Worm (Caenorhabditis elegans) whole organism, late embryonic: ENCODE data around the gene srj-24.

ENCODE experiments used
- C38D4.7 ChIP-seq: fragments of 200-800 bp; sonication (Bioruptor generic); optimal IDR thresholded peaks from 2 replicates; lab custom pipeline; 2018; ENCODE audit warnings: mild to moderate bottlenecking, missing genetic modification characterization, moderate library complexity, missing compliant biosample characterization
- F13H6.1 ChIP-seq: sonication (generic microtip); optimal IDR thresholded peaks from 2 replicates; lab custom pipeline; 2016; ENCODE audit warnings: missing genetic modification characterization, missing compliant biosample characterization
- K09A11.1 ChIP-seq: sonication (generic microtip); optimal IDR thresholded peaks from 2 replicates; lab custom pipeline; 2017; ENCODE audit warnings: antibody characterized with exemption, mild to moderate bottlenecking, missing genetic modification characterization, missing compliant biosample characterization; ENCODE audit not compliant: insufficient read depth
- Y22D7AL.16 ChIP-seq: sonication (generic microtip); optimal IDR thresholded peaks from 2 replicates; lab custom pipeline; 2016; ENCODE audit warnings: missing genetic modification characterization, missing compliant biosample characterization
- ceh-14 ChIP-seq: sonication (generic microtip); optimal IDR thresholded peaks from 2 replicates; lab custom pipeline; 2016; ENCODE audit warnings: missing genotype, missing genetic modification characterization, missing compliant biosample characterization
- ceh-18 ChIP-seq: sonication (generic microtip); optimal IDR thresholded peaks from 2 replicates; lab custom pipeline; 2016; ENCODE audit warnings: missing genetic modification characterization, missing compliant biosample characterization
- ceh-19 ChIP-seq: fragments of 200-800 bp; sonication (Bioruptor generic); optimal IDR thresholded peaks from 2 replicates; lab custom pipeline; 2018; ENCODE audit warnings: mild to moderate bottlenecking, missing genetic modification characterization, missing compliant biosample characterization
- ceh-2 ChIP-seq: sonication (generic microtip); optimal IDR thresholded peaks from 2 replicates; lab custom pipeline; 2016; ENCODE audit warnings: missing genotype, missing genetic modification characterization, missing compliant biosample characterization
- ceh-22 ChIP-seq: sonication (generic microtip); optimal IDR thresholded peaks from 2 replicates; lab custom pipeline; 2017; ENCODE audit warnings: missing biosample characterization, missing genetic modification characterization
- ceh-24 ChIP-seq: sonication (generic microtip); optimal IDR thresholded peaks from 2 replicates; lab custom pipeline; 2016; ENCODE audit warnings: mild to moderate bottlenecking, missing genetic modification characterization, missing compliant biosample characterization
- ceh-30 ChIP-seq: fragments of 150-350 bp; optimal IDR thresholded peaks from 2 replicates; lab custom pipeline; 2014; ENCODE audit warnings: missing biosample characterization, missing genetic modification characterization
- ceh-31 ChIP-seq: sonication (generic microtip); optimal IDR thresholded peaks from 2 replicates; lab custom pipeline; 2016; ENCODE audit warnings: missing genetic modification characterization, missing compliant biosample characterization
- ceh-48 ChIP-seq: sonication (generic microtip); optimal IDR thresholded peaks from 2 replicates; lab custom pipeline; 2016; ENCODE audit warnings: missing genetic modification characterization, inconsistent platforms, missing compliant biosample characterization
- dmd-4 ChIP-seq: sonication (generic microtip); optimal IDR thresholded peaks from 2 replicates; lab custom pipeline; 2016; ENCODE audit warnings: borderline replicate concordance, missing genetic modification characterization, missing compliant biosample characterization
- dve-1 ChIP-seq: sonication (generic microtip); optimal IDR thresholded peaks from 2 replicates; lab custom pipeline; 2017; ENCODE audit warnings: antibody characterized with exemption, mild to moderate bottlenecking, missing genetic modification characterization, missing compliant biosample characterization
- elt-2 ChIP-seq: sonication (generic microtip); optimal IDR thresholded peaks from 2 replicates; lab custom pipeline; 2016; ENCODE audit warnings: missing genetic modification reagents, missing genetic modification characterization, missing compliant biosample characterization
- elt-4 ChIP-seq: sonication (generic microtip); optimal IDR thresholded peaks from 2 replicates; lab custom pipeline; 2016; ENCODE audit warnings: missing genetic modification characterization, missing compliant biosample characterization
- fkh-10 ChIP-seq: fragments of 150-350 bp; optimal IDR thresholded peaks from 2 replicates; lab custom pipeline; 2014; ENCODE audit warnings: missing biosample characterization, missing genetic modification reagents, missing genetic modification characterization
- hlh-13 ChIP-seq: fragments of 200-800 bp; sonication (Bioruptor generic); optimal IDR thresholded peaks from 2 replicates; lab custom pipeline; 2018; ENCODE audit warnings: mild to moderate bottlenecking, missing genetic modification characterization, missing compliant biosample characterization
- hlh-30 ChIP-seq: sonication (generic microtip); optimal IDR thresholded peaks from 2 replicates; lab custom pipeline; 2017; ENCODE audit warnings: antibody characterized with exemption, missing genetic modification characterization, missing compliant biosample characterization; ENCODE audit not compliant: insufficient read depth
- lin-11 ChIP-seq: fragments of 200-800 bp; sonication (Bioruptor generic); optimal IDR thresholded peaks from 2 replicates; lab custom pipeline; 2018; ENCODE audit warnings: mild to moderate bottlenecking, missing genetic modification characterization, missing compliant biosample characterization
- mec-3 ChIP-seq: sonication (generic microtip); optimal IDR thresholded peaks from 2 replicates; lab custom pipeline; 2016; ENCODE audit warnings: borderline replicate concordance, missing genetic modification characterization, missing compliant biosample characterization
- nfya-1 ChIP-seq: sonication (generic microtip); optimal IDR thresholded peaks from 2 replicates; lab custom pipeline; 2017; ENCODE audit warnings: missing genetic modification characterization, mild to moderate bottlenecking, missing compliant biosample characterization, antibody characterized with exemption, moderate library complexity
- nhr-11 ChIP-seq: fragments of 150-350 bp; optimal IDR thresholded peaks from 2 replicates; lab custom pipeline; 2014; ENCODE audit warnings: missing biosample characterization, missing genetic modification characterization
- pax-1 ChIP-seq: fragments of 150-350 bp; optimal IDR thresholded peaks from 2 replicates; lab custom pipeline; 2014; ENCODE audit warnings: missing biosample characterization, missing genetic modification characterization
- pha-2 ChIP-seq: sonication (generic microtip); optimal IDR thresholded peaks from 2 replicates; lab custom pipeline; 2017; ENCODE audit warnings: mild to moderate bottlenecking, missing genetic modification characterization, missing compliant biosample characterization
- pros-1 ChIP-seq: fragments of 150-350 bp; optimal IDR thresholded peaks from 2 replicates; lab custom pipeline; 2014; ENCODE audit warnings: missing biosample characterization, missing genetic modification reagents, missing genetic modification characterization
- syd-9 ChIP-seq: sonication (generic microtip); optimal IDR thresholded peaks from 2 replicates; lab custom pipeline; 2016; ENCODE audit warnings: mild to moderate bottlenecking, missing genetic modification characterization, moderate library complexity, missing compliant biosample characterization
- tbx-2 ChIP-seq: sonication (generic microtip); optimal IDR thresholded peaks from 2 replicates; lab custom pipeline; 2016; ENCODE audit warnings: missing genetic modification characterization, missing compliant biosample characterization
- tbx-7 ChIP-seq: sonication (generic microtip); optimal IDR thresholded peaks from 2 replicates; lab custom pipeline; 2016; ENCODE audit warnings: missing genotype, missing genetic modification characterization, missing compliant biosample characterization
- unc-42 ChIP-seq: sonication (generic microtip); optimal IDR thresholded peaks from 2 replicates; lab custom pipeline; 2016; ENCODE audit warnings: missing genotype, missing genetic modification characterization, missing compliant biosample characterization
- unc-55 ChIP-seq: sonication (generic microtip); optimal IDR thresholded peaks from 2 replicates; lab custom pipeline; 2017; ENCODE audit warnings: missing biosample characterization, missing genetic modification reagents, missing genetic modification characterization
- zip-5 ChIP-seq: sonication (generic microtip); optimal IDR thresholded peaks from 2 replicates; lab custom pipeline; 2016; ENCODE audit warnings: missing genetic modification characterization, missing compliant biosample characterization

srj-24 gene

DNA sequence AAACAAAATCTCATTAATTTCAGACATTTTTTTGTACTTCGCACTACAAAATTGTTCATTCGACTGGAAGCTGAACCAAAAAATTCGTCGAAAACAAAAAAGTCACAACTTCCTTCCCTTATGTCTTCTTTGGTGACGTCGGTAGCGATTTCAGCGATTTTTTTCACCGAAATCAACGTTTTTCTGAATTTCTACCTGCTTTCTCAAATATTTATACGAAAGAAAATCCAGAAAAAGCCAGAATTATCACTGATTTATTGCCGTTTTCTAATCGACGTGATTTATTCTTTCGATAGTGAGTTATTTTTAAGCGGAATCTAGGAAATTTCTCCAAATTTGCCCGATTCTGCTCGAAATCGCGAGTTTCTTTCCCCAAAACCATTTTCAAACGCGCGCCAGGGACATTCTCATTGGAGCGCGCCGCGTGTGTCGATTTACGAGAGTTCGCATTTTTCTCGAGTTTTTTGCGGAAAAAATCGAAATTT, 36.2 kb upstream of the srj-24 start, which contains the start of gene srbc-58:
srbc-58 (plus strand) TSS at position 121 of the 485 bp plus-strand sequence.
- TF ChIP-seq ceh-14 (tag; lab: Kevin White, UChicago): no peak
- no peak for TF ChIP-seq Y22D7AL.16
- TF ChIP-seq ceh-19 (GFP tag; lab: Kevin White, UChicago): no peak
- TF ChIP-seq zip-5: no peak
- TF ChIP-seq ceh-2 (tag; lab: Kevin White, UChicago): no peak
- no peak for TF ChIP-seq lin-11 (tag; lab: Kevin White, UChicago)
- no peak for TF ChIP-seq nhr-11 (tag; lab: Kevin White, UChicago)
- TF ChIP-seq C38D4.7 (GFP tag; lab: Kevin White, UChicago): no peak
- TF ChIP-seq tbx-7 (tag; lab: Kevin White, UChicago): no peak
- TF ChIP-seq F13H6.1 (tag; lab: Kevin White, UChicago): no peak
- TF ChIP-seq ceh-24: no peak
- TF ChIP-seq mec-3 (tag; lab: Kevin White, UChicago): no peak
- TF ChIP-seq hlh-13 (GFP tag; lab: Kevin White, UChicago): no peak
- no peak for TF ChIP-seq dve-1 (tag; lab: Kevin White, UChicago)
- TF ChIP-seq ceh-30: no peak
- TF ChIP-seq K09A11.1 (tag; lab: Kevin White, UChicago): no peak

DNA sequence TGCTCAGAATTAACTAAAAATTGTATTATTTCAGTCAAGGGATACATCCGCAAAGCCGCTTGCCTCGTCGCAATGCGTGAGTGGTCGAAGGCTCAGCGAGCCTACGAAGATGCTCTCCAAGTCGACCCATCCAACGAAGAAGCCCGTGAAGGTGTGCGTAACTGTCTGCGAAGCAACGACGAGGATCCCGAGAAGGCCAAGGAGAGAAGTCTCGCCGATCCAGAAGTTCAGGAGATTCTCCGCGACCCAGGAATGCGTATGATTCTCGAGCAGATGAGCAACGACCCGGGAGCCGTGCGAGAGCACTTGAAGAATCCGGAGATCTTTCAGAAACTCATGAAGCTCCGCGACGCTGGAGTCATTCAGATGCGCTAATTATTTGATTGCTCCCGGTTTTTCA, 35.7 kb upstream of the srj-24 start:
- no peak for TF ChIP-seq pax-1 (tag; lab: Kevin White, UChicago)
- no peak for TF ChIP-seq unc-55
- no peak for TF ChIP-seq pros-1 (tag; lab: Kevin White, UChicago)
- TF ChIP-seq syd-9 (tag; lab: Kevin White, UChicago): no peak
- TF ChIP-seq hlh-30 (tag; lab: Kevin White, UChicago): no peak

DNA sequence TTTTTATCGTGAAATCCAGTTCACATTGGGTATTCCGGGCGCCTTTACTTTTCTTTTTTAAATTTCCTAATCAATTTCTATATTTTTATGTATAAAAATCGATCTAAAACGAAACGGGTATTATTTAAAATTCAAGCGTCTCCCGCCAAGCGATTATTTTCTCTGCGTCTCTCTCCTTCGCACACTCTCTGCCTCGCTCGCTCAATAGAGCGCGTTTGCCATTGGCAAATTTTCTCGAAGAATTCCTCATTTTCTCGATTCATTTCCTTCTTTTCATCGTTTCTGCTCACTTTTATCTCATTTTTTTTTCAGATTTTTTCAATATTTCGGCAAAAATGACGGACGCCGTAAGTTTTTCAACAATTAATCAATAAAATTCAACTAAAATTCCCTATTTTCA, 34.6 kb upstream of the srj-24 start, which contains the start of gene sti-1:
sti-1 (plus strand) TSS at position 263 of the 400 bp plus-strand sequence.
- TF ChIP-seq elt-2 (peak; percentile 44), unc-42 (tag; lab: Kevin White, UChicago) (peak; percentile 64), ceh-48 (peak; percentile 10), dve-1 (tag; lab: Kevin White, UChicago) (peak; percentile 36), ceh-31 (peak; percentile 61), ceh-22 (tag; lab: Kevin White, UChicago) (no peak), ceh-18 (tag; lab: Kevin White, UChicago) (peak; percentile 32), nhr-11 (tag; lab: Kevin White, UChicago) (no peak), pax-1 (tag; lab: Kevin White, UChicago) (peak; percentile 24), nfya-1 (tag; lab: Kevin White, UChicago) (peak; percentile 83), fkh-10 (GFP tag; lab: Kevin White, UChicago) (no peak), elt-4 (tag; lab: Kevin White, UChicago) (no peak), unc-55 (peak; percentile 77)

DNA sequence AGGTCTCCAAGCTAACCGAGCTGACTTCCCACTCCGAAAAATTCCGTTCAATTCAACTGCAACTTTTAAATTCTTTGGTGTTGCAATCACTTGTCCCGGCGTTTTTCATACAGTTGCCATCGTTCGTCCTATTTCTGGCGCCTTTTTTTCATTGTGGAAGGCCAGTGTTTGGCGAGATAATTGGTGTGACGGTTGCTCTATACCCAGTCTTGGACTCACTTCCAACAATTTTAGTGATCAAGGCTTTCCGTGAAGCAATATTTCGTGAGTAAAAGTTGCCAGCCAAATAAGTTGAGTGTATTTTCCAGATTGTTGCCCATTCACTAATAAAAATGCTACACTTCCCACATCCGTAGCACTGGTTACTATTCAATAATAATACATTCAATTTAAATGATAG, 33.5 kb upstream of the srj-24 start:
- no peak for TF ChIP-seq tbx-2
- TF ChIP-seq pha-2 (tag; lab: Kevin White, UChicago): no peak
- no peak for TF ChIP-seq lin-11 (tag; lab: Kevin White, UChicago)
- TF ChIP-seq unc-42 (tag; lab: Kevin White, UChicago): no peak
- TF ChIP-seq ceh-2 (tag; lab: Kevin White, UChicago): no peak
- no peak for TF ChIP-seq dmd-4 (tag; lab: Kevin White, UChicago)
- TF ChIP-seq ceh-24: no peak
- TF ChIP-seq pax-1 (tag; lab: Kevin White, UChicago): no peak

DNA sequence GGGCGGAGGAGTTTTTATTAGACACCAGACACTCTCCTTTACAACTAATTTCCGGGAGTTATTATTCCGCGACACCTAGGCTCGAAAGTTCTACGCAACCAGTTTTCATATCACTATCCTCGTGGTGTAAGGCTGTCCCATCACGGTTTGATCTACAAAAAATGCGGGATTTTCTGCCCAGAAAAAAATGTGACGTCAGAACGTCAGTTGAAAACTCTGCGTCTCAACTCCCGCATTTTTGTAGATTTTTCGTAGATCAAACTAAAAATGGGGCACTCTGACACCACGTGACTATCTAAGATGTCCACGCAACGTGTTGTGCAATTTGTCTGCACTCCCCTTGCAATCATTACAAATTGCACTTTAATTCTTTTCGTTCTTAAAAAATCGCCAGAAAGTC, 26.1 kb upstream of the srj-24 start, which contains the start of gene str-238:
str-238 (plus strand) TSS at position 301 of the 400 bp plus-strand sequence.
- no peak for TF ChIP-seq unc-42 (tag; lab: Kevin White, UChicago)
- peak; percentile 22 for TF ChIP-seq hlh-30 (tag; lab: Kevin White, UChicago)
